Worm (Caenorhabditis elegans): ENCODE data around the gene srv-21.

srv-21 gene

DNA sequence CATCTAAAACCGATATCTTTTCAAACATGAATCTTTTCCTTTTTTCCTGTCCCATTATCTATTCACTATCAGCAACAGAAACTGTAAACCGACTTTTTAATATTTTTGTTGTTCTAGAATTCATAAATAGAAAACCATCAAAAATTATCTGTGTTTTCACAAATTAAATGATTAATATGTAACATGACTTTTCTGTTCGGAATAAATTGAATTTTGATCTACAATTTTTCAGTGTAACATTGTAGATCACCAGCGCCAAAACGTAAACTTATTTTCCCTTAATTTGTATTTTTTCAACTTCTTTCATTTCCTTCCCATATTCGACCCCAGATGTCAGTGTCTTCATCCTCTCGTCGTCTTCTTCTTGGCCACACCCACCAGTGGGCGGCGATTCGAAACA, 14.1 kb upstream of the srv-21 start, which contains the start of gene H04M03.3:
Gene H04M03.3, plus strand, starts transcription at position 301 of the 400 bp plus-strand sequence.
- TF ChIP-seq ref-1 (GFP tag; conservative IDR thresholded peaks at IDR 0.05) (no peak), med-1 (GFP tag; optimal IDR thresholded peaks at IDR 0.05; ENCODE audit: insufficient read depth) (no peak), cog-1 (tag; optimal IDR thresholded peaks at IDR 0.05) (no peak), T22C8.4 (GFP tag; IDR thresholded peaks at IDR 0.05) (no peak), ztf-23 (GFP tag; IDR thresholded peaks at IDR 0.05) (no peak), ztf-29 (GFP tag; IDR thresholded peaks at IDR 0.05) (no peak), flt-1 (GFP tag; IDR thresholded peaks at IDR 0.05) (no peak), tab-1 (GFP tag; IDR thresholded peaks at IDR 0.05) (no peak), klf-2 (GFP tag; conservative IDR thresholded peaks at IDR 0.05) (no peak)

DNA sequence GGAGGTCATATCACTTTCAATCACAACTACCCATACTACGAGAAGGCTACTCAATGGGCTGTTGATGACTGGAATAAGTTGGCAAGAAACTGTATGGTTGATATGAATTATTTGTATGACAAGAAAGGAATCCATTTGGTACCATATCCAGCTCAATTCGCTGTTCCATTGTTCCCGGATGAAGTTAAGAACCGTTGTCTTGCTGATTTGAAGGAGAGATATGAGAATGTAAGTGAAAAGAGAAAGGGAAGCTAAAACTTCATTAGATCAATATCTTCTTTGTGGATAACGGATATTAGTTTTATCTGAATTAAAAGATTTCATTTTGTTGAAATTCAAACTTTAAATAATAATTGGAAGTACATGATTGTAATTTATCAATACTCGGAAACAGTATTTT, 9.5 kb upstream of the srv-21 start:
- TF ChIP-seq cog-1 (tag; optimal IDR thresholded peaks at IDR 0.05) (no peak), ztf-23 (GFP tag; IDR thresholded peaks at IDR 0.05) (no peak), klf-2 (GFP tag; conservative IDR thresholded peaks at IDR 0.05) (no peak), med-1 (GFP tag; optimal IDR thresholded peaks at IDR 0.05; ENCODE audit: insufficient read depth) (no peak), flt-1 (GFP tag; IDR thresholded peaks at IDR 0.05) (no peak), ref-1 (GFP tag; conservative IDR thresholded peaks at IDR 0.05) (no peak), T22C8.4 (GFP tag; IDR thresholded peaks at IDR 0.05) (no peak), ztf-29 (GFP tag; IDR thresholded peaks at IDR 0.05) (no peak), tab-1 (GFP tag; IDR thresholded peaks at IDR 0.05) (no peak)

DNA sequence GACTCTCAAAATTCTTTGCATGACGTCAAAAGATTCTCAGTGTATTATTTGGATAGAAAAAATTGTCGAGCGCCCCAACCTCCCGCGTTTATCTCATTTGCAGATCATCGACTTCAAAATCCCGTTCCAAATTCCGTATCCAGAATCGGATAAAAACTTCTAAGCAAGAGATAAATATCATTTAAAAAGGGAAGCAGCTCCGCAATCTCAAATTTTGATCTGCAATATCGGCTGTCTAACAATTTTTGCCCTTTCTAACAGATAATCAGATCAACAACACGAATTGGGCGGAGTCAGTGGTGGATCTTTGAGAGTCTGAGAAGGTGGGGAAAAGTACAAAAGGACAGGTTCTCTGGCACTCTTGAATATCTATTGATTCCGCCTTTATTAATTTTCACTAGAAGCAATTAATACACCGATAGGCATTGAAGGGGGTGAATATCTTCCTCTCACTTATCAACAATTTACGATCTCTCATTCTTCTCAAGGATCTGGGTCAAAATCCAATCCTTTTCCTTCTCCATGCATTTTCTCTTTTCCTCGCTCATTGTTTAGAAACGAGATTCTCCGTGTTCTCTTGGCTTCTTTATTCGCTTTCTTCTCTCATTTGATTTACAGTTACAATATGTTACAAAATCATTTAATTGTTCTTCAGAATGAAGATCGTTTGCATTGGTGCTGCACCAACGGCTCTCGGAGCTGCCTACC, 8.2 kb upstream of the srv-21 start, which contains the start of gene glf-1:
Gene glf-1, plus strand, starts transcription at position 656 of the 708 bp plus-strand sequence.
- TF ChIP-seq tab-1 (GFP tag; IDR thresholded peaks at IDR 0.05): no peak
- TF ChIP-seq cog-1 (tag; optimal IDR thresholded peaks at IDR 0.05): no peak
- no peak for TF ChIP-seq ref-1 (GFP tag; conservative IDR thresholded peaks at IDR 0.05)
- no peak for TF ChIP-seq T22C8.4 (GFP tag; IDR thresholded peaks at IDR 0.05)
- no peak for TF ChIP-seq ztf-29 (GFP tag; IDR thresholded peaks at IDR 0.05)
- no peak for TF ChIP-seq klf-2 (GFP tag; conservative IDR thresholded peaks at IDR 0.05)
- TF ChIP-seq ztf-23 (GFP tag; IDR thresholded peaks at IDR 0.05): no peak
- TF ChIP-seq med-1 (GFP tag; optimal IDR thresholded peaks at IDR 0.05; ENCODE audit: insufficient read depth): no peak
- TF ChIP-seq flt-1 (GFP tag; IDR thresholded peaks at IDR 0.05): no peak

DNA sequence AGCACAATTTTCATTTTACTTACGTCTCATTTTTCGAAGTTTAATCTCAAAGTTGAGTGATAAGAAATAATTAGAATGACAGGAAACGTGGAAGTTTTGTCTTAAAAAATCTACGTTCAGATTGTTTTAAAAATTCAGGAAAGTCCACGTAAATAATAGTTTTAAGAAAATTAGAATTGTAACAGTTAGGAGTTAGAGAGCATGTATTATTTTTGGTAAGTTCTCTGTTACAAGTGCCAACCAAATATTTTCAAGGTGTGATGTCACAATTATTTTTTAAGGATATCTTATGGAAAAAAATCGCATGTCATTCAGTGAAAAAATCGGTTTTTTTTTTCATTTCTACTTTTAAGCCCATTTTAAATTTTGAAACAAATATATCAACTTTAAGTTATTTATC, 7.4 kb upstream of the srv-21 start, which contains the start of gene H04M03.11:
Gene H04M03.11, minus strand, starts transcription at position 101 of the 400 bp plus-strand sequence.
- no peak for TF ChIP-seq ztf-29 (GFP tag; IDR thresholded peaks at IDR 0.05)
- no peak for TF ChIP-seq cog-1 (tag; optimal IDR thresholded peaks at IDR 0.05)
- TF ChIP-seq T22C8.4 (GFP tag; IDR thresholded peaks at IDR 0.05): no peak

DNA sequence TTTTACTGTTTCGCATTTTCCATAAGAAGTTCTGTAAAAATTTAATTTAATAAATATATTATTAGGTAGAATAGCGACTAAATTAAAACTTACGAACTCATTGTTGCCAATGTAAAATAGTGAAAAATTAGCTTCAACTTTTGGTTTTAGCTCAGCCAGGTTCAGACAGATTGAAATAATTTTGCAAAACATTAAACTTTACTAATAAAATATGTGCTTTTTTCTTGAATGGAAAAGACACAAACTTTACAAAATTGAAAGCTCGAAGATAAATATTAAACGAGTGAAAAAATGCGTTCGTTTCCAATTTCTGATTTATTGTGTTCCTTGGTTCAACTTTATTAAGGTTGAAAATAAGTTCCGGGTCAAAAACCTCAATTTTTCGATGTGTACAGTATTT, 2.7 kb upstream of the srv-21 start, which contains the start of gene srv-22:
Gene srv-22, minus strand, starts transcription at position 101 of the 400 bp plus-strand sequence.
- no peak for TF ChIP-seq flt-1 (GFP tag; IDR thresholded peaks at IDR 0.05)
- TF ChIP-seq med-1 (GFP tag; optimal IDR thresholded peaks at IDR 0.05; ENCODE audit: insufficient read depth): no peak
- TF ChIP-seq T22C8.4 (GFP tag; IDR thresholded peaks at IDR 0.05): no peak
- no peak for TF ChIP-seq cog-1 (tag; optimal IDR thresholded peaks at IDR 0.05)
- no peak for TF ChIP-seq ref-1 (GFP tag; conservative IDR thresholded peaks at IDR 0.05)
- TF ChIP-seq tab-1 (GFP tag; IDR thresholded peaks at IDR 0.05): no peak
- TF ChIP-seq klf-2 (GFP tag; conservative IDR thresholded peaks at IDR 0.05): no peak
- TF ChIP-seq ztf-23 (GFP tag; IDR thresholded peaks at IDR 0.05): no peak
- TF ChIP-seq ztf-29 (GFP tag; IDR thresholded peaks at IDR 0.05): no peak

DNA sequence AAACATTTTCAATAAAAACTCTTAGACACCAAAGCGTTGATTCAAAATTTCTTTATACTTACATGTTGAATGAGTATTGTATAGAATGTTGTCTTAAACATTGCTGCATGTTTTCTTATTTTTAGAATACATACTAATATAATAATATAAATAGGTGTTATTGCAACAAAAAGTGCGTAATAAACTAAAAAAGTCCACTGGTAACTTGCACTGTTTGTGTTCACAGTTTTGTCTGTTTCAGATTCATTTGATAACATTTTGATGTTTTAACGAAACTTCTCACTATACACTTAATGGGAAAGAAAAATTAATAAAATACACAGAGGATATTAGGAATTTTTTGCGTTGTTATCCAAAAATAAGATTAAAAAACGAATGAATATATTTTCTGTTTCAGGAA, 3.3 kb downstream of the srv-21 start, which contains the start of gene srv-19:
Gene srv-19, minus strand, starts transcription at position 101 of the 400 bp plus-strand sequence.
- TF ChIP-seq klf-2 (GFP tag; conservative IDR thresholded peaks at IDR 0.05) (no peak), cog-1 (tag; optimal IDR thresholded peaks at IDR 0.05) (no peak), med-1 (GFP tag; optimal IDR thresholded peaks at IDR 0.05; ENCODE audit: insufficient read depth) (no peak), tab-1 (GFP tag; IDR thresholded peaks at IDR 0.05) (no peak), ztf-29 (GFP tag; IDR thresholded peaks at IDR 0.05) (no peak)

DNA sequence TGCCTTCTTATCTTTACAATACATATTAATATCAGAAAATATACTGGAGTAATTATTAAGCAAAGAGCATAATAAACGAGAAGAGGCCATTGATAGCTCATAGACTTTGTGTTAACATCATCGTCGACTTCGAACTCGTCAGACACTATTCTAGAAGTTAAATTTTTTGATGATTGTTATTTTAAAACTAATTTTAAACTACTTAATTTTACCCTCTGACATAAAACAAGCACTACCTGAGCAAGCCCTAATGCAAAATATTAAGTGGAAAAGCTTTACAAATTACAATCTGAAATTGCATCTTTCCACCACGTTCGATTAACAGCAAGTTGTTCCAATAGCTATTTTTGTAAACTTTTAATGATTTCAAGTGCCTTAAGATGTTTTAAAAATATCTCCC, 7.1 kb downstream of the srv-21 start, which contains the start of gene srv-17:
Gene srv-17, minus strand, starts transcription at position 101 of the 400 bp plus-strand sequence.
- no peak for TF ChIP-seq tab-1 (GFP tag; IDR thresholded peaks at IDR 0.05)
- no peak for TF ChIP-seq ztf-23 (GFP tag; IDR thresholded peaks at IDR 0.05)
- TF ChIP-seq cog-1 (tag; optimal IDR thresholded peaks at IDR 0.05): no peak
- no peak for TF ChIP-seq ztf-29 (GFP tag; IDR thresholded peaks at IDR 0.05)

DNA sequence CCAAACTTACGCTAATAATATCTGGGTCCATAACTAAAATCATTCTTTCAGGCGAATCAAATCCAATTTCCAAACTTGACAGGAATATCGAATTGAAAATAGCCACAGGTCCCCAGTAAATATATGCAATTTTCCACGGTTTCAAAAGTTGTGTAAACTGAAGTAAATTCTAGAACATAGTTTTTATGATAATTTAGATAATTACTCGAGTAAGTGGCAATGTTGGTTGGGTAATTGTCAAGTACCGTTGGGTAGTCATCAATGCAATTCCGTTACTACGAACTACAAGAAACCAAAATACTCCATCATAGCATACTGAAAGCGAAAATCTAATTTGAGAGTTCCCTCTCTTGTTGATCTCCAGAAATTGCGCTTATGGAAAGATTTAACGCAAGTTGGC, 7.8 kb downstream of the srv-21 start:
- TF ChIP-seq flt-1 (GFP tag; IDR thresholded peaks at IDR 0.05) (no peak), klf-2 (GFP tag; conservative IDR thresholded peaks at IDR 0.05) (no peak), cog-1 (tag; optimal IDR thresholded peaks at IDR 0.05) (no peak), tab-1 (GFP tag; IDR thresholded peaks at IDR 0.05) (no peak), med-1 (GFP tag; optimal IDR thresholded peaks at IDR 0.05; ENCODE audit: insufficient read depth) (no peak), ztf-23 (GFP tag; IDR thresholded peaks at IDR 0.05) (no peak), T22C8.4 (GFP tag; IDR thresholded peaks at IDR 0.05) (no peak), ref-1 (GFP tag; conservative IDR thresholded peaks at IDR 0.05) (no peak), ztf-29 (GFP tag; IDR thresholded peaks at IDR 0.05) (no peak)

DNA sequence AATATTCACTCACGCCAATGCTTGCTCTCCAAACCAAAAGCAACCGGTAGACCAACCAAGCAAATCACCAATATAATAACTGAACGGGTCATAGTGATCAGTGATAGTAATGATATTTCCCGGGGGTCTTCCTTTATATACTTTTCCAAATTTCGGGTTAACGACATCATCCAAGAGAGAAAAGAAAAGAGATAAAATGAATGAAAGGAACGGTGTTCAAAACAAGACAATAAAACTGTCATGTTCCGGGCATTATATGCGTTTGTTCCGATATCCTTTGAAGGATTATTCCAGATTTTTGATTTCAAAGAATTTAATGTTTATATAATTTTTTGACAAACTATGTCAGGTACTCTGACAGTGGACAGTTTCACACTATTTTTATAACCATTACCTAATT, 10.0 kb downstream of the srv-21 start, which contains the start of gene C06E7.88:
Gene C06E7.88, minus strand, starts transcription at position 101 of the 400 bp plus-strand sequence.
- TF ChIP-seq ref-1 (GFP tag; conservative IDR thresholded peaks at IDR 0.05): no peak
- TF ChIP-seq med-1 (GFP tag; optimal IDR thresholded peaks at IDR 0.05; ENCODE audit: insufficient read depth): no peak
- no peak for TF ChIP-seq flt-1 (GFP tag; IDR thresholded peaks at IDR 0.05)
- TF ChIP-seq klf-2 (GFP tag; conservative IDR thresholded peaks at IDR 0.05): no peak
- no peak for TF ChIP-seq ztf-29 (GFP tag; IDR thresholded peaks at IDR 0.05)
- TF ChIP-seq T22C8.4 (GFP tag; IDR thresholded peaks at IDR 0.05): no peak
- no peak for TF ChIP-seq ztf-23 (GFP tag; IDR thresholded peaks at IDR 0.05)
- TF ChIP-seq cog-1 (tag; optimal IDR thresholded peaks at IDR 0.05): no peak
- TF ChIP-seq tab-1 (GFP tag; IDR thresholded peaks at IDR 0.05): no peak

DNA sequence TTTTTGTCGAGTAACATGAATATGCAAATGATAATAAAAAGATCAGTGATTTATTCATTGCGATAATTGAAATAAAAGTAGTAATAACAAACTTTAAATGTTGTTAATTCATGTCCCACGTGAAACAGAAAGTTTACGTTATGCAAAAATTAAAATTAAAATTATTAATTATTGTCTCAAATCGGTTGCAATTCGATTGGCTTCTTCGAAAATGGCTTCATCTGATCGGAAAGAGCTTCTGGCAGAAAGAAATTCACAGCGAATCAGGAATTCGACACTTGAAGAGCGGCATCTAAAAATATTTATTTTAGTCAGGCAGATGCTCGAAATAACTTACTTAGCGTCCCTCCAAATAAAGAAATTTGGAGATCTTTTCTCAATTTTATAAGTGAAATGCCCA, 11.3 kb downstream of the srv-21 start, which contains the start of gene spe-27:
Gene spe-27, minus strand, starts transcription at position 101 of the 400 bp plus-strand sequence.
- TF ChIP-seq ztf-23 (GFP tag; IDR thresholded peaks at IDR 0.05): no peak

Data from whole organism, midembryonic.